Worm (Caenorhabditis elegans) whole organism, L4 larva: ENCODE measurements around the gene mboa-3.

ENCODE experiments used
- F26F4.8 ChIP-seq: fragments of 200-800 bp; sonication (Bioruptor generic); conservative IDR thresholded peaks from 2 replicates; pipeline ENCODE4 v1.3.6; 2022; ENCODE audit warnings: missing genetic modification characterization, missing compliant biosample characterization
- F37D6.2 ChIP-seq: sonication (generic microtip); optimal IDR thresholded peaks from 2 replicates; lab custom pipeline; 2016; ENCODE audit warnings: mild to moderate bottlenecking, missing genetic modification characterization, missing compliant biosample characterization
- R02D3.7 ChIP-seq: fragments of 150-350 bp; sonication (generic microtip); optimal IDR thresholded peaks from 3 replicates; lab custom pipeline; 2014; ENCODE audit warnings: missing biosample characterization, missing genetic modification characterization
- T20F7.1 ChIP-seq: fragments of 200-800 bp; sonication (Bioruptor generic); optimal IDR thresholded peaks from 2 replicates; lab custom pipeline; 2018; ENCODE audit warnings: mild to moderate bottlenecking, missing genetic modification characterization, missing compliant biosample characterization
- T26A8.4 ChIP-seq: fragments of 200-800 bp; sonication (Bioruptor generic); IDR thresholded peaks from 2 replicates; pipeline ENCODE4 v1.3.6; 2022; ENCODE audit warnings: missing genetic modification characterization, missing compliant biosample characterization
- Y48G9A.11 ChIP-seq: fragments of 200-800 bp; sonication (Bioruptor generic); IDR thresholded peaks from 2 replicates; pipeline ENCODE4 v1.3.6; 2022; ENCODE audit warnings: missing genetic modification reagents, missing genetic modification characterization, missing compliant biosample characterization
- Y75B8A.6 ChIP-seq: fragments of 200-800 bp; sonication (Bioruptor generic); IDR thresholded peaks from 2 replicates; pipeline ENCODE4 v1.3.6; 2022; ENCODE audit warnings: missing genetic modification reagents, missing genetic modification characterization, missing compliant biosample characterization
- ZK337.2 ChIP-seq: fragments of 200-800 bp; sonication (Bioruptor generic); IDR thresholded peaks from 2 replicates; pipeline ENCODE4 v1.3.6; 2022; ENCODE audit warnings: missing genetic modification reagents, missing genetic modification characterization, missing compliant biosample characterization
- arid-1 ChIP-seq: fragments of 200-800 bp; sonication (Bioruptor generic); conservative IDR thresholded peaks from 2 replicates; pipeline ENCODE4 v1.3.6; 2022; ENCODE audit warnings: missing genetic modification reagents, missing genetic modification characterization, missing compliant biosample characterization
- attf-4 ChIP-seq: sonication (generic microtip); optimal IDR thresholded peaks from 3 replicates; lab custom pipeline; 2017; ENCODE audit warnings: missing biosample characterization, missing genetic modification characterization
- ceh-20 ChIP-seq: fragments of 200-800 bp; sonication (Bioruptor generic); IDR thresholded peaks from 2 replicates; pipeline ENCODE4 v1.3.6; 2022; ENCODE audit warnings: missing genetic modification reagents, missing genetic modification characterization, missing compliant biosample characterization
- ceh-44 ChIP-seq: fragments of 200-800 bp; sonication (Bioruptor generic); IDR thresholded peaks from 2 replicates; pipeline ENCODE4 v1.3.6; 2022; ENCODE audit warnings: missing genetic modification reagents, missing genetic modification characterization, missing compliant biosample characterization
- ces-1 ChIP-seq: fragments of 150-350 bp; sonication (generic microtip); optimal IDR thresholded peaks from 4 replicates; lab custom pipeline; 2014; ENCODE audit warnings: missing biosample characterization, missing genetic modification reagents, missing genetic modification characterization
- daf-16 ChIP-seq, 3 experiments: sonication (generic microtip); optimal IDR thresholded peaks; 2 replicates each; lab custom pipeline; 2016 to 2017; ENCODE audit warnings: missing genetic modification characterization in 3 of 3, missing genetic modification reagents in 3 of 3, mild to moderate bottlenecking in 2 of 3, missing compliant biosample characterization in 2 of 3, missing biosample characterization in 1 of 3, moderate library complexity in 1 of 3
- daf-8 ChIP-seq: fragments of 200-800 bp; sonication (Bioruptor generic); IDR thresholded peaks from 2 replicates; pipeline ENCODE4 v1.3.6; 2022; ENCODE audit warnings: missing genetic modification characterization, missing compliant biosample characterization
- dmd-6 ChIP-seq: fragments of 200-800 bp; sonication (Bioruptor generic); IDR thresholded peaks from 2 replicates; pipeline ENCODE4 v1.3.6; 2022; ENCODE audit warnings: missing genetic modification reagents, missing genetic modification characterization, missing compliant biosample characterization
- dpl-1 ChIP-seq: fragments of 150-350 bp; optimal IDR thresholded peaks from 2 replicates; lab custom pipeline; 2014; ENCODE audit warnings: missing biosample characterization, missing genetic modification reagents, missing genetic modification characterization
- duxl-1 ChIP-seq: sonication (generic microtip); optimal IDR thresholded peaks from 2 replicates; lab custom pipeline; 2016; ENCODE audit warnings: mild to moderate bottlenecking, missing genetic modification characterization, moderate library complexity, missing compliant biosample characterization; ENCODE audit not compliant: poor library complexity
- dve-1 ChIP-seq: sonication (generic microtip); optimal IDR thresholded peaks from 2 replicates; lab custom pipeline; 2017; ENCODE audit warnings: antibody characterized with exemption, mild to moderate bottlenecking, missing genetic modification characterization, missing compliant biosample characterization; ENCODE audit not compliant: insufficient read depth
- egl-43 ChIP-seq: fragments of 200-800 bp; sonication (Bioruptor generic); IDR thresholded peaks from 2 replicates; pipeline ENCODE4 v1.3.6; 2022; ENCODE audit warnings: missing genetic modification reagents, missing genetic modification characterization, missing compliant biosample characterization
- hif-1 ChIP-seq, 2 experiments: sonication (generic microtip); optimal IDR thresholded peaks; 2 replicates each; lab custom pipeline; 2016 to 2017; ENCODE audit warnings: missing compliant biosample characterization in 2 of 2, missing genetic modification characterization in 2 of 2, missing genetic modification reagents in 2 of 2, missing genotype in 2 of 2, mild to moderate bottlenecking in 1 of 2
- hlh-11 ChIP-seq: fragments of 200-800 bp; sonication (Bioruptor generic); optimal IDR thresholded peaks from 2 replicates; lab custom pipeline; 2018; ENCODE audit warnings: mild to moderate bottlenecking, missing genetic modification characterization, missing compliant biosample characterization
- jun-1 ChIP-seq: fragments of 150-350 bp; optimal IDR thresholded peaks from 2 replicates; lab custom pipeline; 2014; ENCODE audit warnings: missing biosample characterization, missing genetic modification reagents, missing genetic modification characterization
- lim-7 ChIP-seq: fragments of 200-800 bp; sonication (Bioruptor generic); IDR thresholded peaks from 2 replicates; pipeline ENCODE4 v1.3.6; 2022; ENCODE audit warnings: missing genetic modification characterization, missing compliant biosample characterization
- lin-1 ChIP-seq: fragments of 200-800 bp; sonication (Bioruptor generic); IDR thresholded peaks from 2 replicates; pipeline ENCODE4 v1.3.6; 2022; ENCODE audit warnings: missing genetic modification reagents, missing genetic modification characterization, missing compliant biosample characterization
- lin-38 ChIP-seq: fragments of 200-800 bp; sonication (Bioruptor generic); IDR thresholded peaks from 2 replicates; pipeline ENCODE4 v1.3.6; 2022; ENCODE audit warnings: missing genetic modification reagents, missing genetic modification characterization, missing compliant biosample characterization
- lsy-2 ChIP-seq, 2 experiments: fragments of 150-350 bp in 1 of 2; sonication (generic microtip) in 1 of 2; optimal IDR thresholded peaks; 2 replicates each; lab custom pipeline; 2014 to 2017; ENCODE audit warnings: missing biosample characterization in 2 of 2, missing genetic modification characterization in 2 of 2
- madf-5 ChIP-seq, 2 experiments: fragments of 200-800 bp; sonication (Bioruptor generic); IDR thresholded peaks; 2 replicates each; pipeline ENCODE4 v1.3.6; 2022; ENCODE audit warnings: missing compliant biosample characterization in 2 of 2, missing genetic modification characterization in 2 of 2
- mdl-1 ChIP-seq, 2 experiments: fragments of 150-350 bp in 1 of 2; sonication (generic microtip) in 1 of 2; optimal IDR thresholded peaks; 2 replicates each; lab custom pipeline; 2014 to 2017; ENCODE audit warnings: missing biosample characterization in 2 of 2, missing genetic modification characterization in 2 of 2
- mep-1 ChIP-seq: fragments of 150-350 bp; sonication (generic microtip); optimal IDR thresholded peaks from 3 replicates; lab custom pipeline; 2014; ENCODE audit warnings: missing biosample characterization, missing genetic modification characterization
- mes-2 ChIP-seq: sonication (generic microtip); optimal IDR thresholded peaks from 2 replicates; lab custom pipeline; 2016; ENCODE audit warnings: missing genotype, mild to moderate bottlenecking, missing genetic modification characterization, missing compliant biosample characterization; ENCODE audit not compliant: poor library complexity, severe bottlenecking
- mxl-2 ChIP-seq: fragments of 200-800 bp; sonication (Bioruptor generic); conservative IDR thresholded peaks from 2 replicates; pipeline ENCODE4 v1.3.6; 2022; ENCODE audit warnings: missing genetic modification reagents, missing genetic modification characterization, missing compliant biosample characterization
- nhr-102 ChIP-seq: sonication (generic microtip); optimal IDR thresholded peaks from 2 replicates; lab custom pipeline; 2016; ENCODE audit warnings: mild to moderate bottlenecking, missing genetic modification characterization, moderate library complexity, missing compliant biosample characterization
- nhr-11 ChIP-seq: fragments of 150-350 bp; optimal IDR thresholded peaks from 2 replicates; lab custom pipeline; 2014; ENCODE audit warnings: missing biosample characterization, missing genetic modification characterization
- nhr-111 ChIP-seq: fragments of 200-800 bp; sonication (Bioruptor generic); optimal IDR thresholded peaks from 2 replicates; lab custom pipeline; 2018; ENCODE audit warnings: mild to moderate bottlenecking, missing genetic modification characterization, missing compliant biosample characterization
- nhr-25 ChIP-seq: sonication (generic microtip); optimal IDR thresholded peaks from 2 replicates; lab custom pipeline; 2017; ENCODE audit warnings: missing genetic modification characterization, mild to moderate bottlenecking, missing compliant biosample characterization, antibody characterized with exemption, moderate library complexity, borderline replicate concordance; ENCODE audit not compliant: insufficient read depth
- nhr-41 ChIP-seq: fragments of 200-800 bp; sonication (Bioruptor generic); IDR thresholded peaks from 2 replicates; pipeline ENCODE4 v1.3.6; 2022; ENCODE audit warnings: missing genetic modification reagents, missing genetic modification characterization, missing compliant biosample characterization
- nhr-42 ChIP-seq: fragments of 200-800 bp; sonication (Bioruptor generic); IDR thresholded peaks from 2 replicates; pipeline ENCODE4 v1.3.6; 2022; ENCODE audit warnings: missing genetic modification characterization, missing compliant biosample characterization
- nhr-76 ChIP-seq: fragments of 150-350 bp; optimal IDR thresholded peaks from 2 replicates; lab custom pipeline; 2014; ENCODE audit warnings: missing biosample characterization, missing genetic modification characterization
- php-3 ChIP-seq: fragments of 200-800 bp; sonication (Bioruptor generic); IDR thresholded peaks from 2 replicates; pipeline ENCODE4 v1.3.6; 2022; ENCODE audit warnings: missing genetic modification reagents, missing genetic modification characterization, missing compliant biosample characterization
- skn-1 ChIP-seq: fragments of 150-350 bp; optimal IDR thresholded peaks from 2 replicates; lab custom pipeline; 2014; ENCODE audit warnings: missing biosample characterization, missing genetic modification characterization
- spr-1 ChIP-seq: sonication (generic microtip); optimal IDR thresholded peaks from 2 replicates; lab custom pipeline; 2016; ENCODE audit warnings: mild to moderate bottlenecking, missing genetic modification characterization, missing compliant biosample characterization
- spr-3 ChIP-seq: fragments of 200-800 bp; sonication (Bioruptor generic); optimal IDR thresholded peaks from 2 replicates; lab custom pipeline; 2018; ENCODE audit warnings: mild to moderate bottlenecking, missing genetic modification characterization, missing compliant biosample characterization
- unc-130 ChIP-seq: sonication (generic microtip); optimal IDR thresholded peaks from 2 replicates; lab custom pipeline; 2016; ENCODE audit warnings: missing genetic modification reagents, missing genetic modification characterization, missing compliant biosample characterization
- vab-7 ChIP-seq: fragments of 200-800 bp; sonication (Bioruptor generic); IDR thresholded peaks from 2 replicates; pipeline ENCODE4 v1.3.6; 2022; ENCODE audit warnings: missing genetic modification reagents, missing genetic modification characterization, missing compliant biosample characterization
- zag-1 ChIP-seq: fragments of 150-350 bp; optimal IDR thresholded peaks from 2 replicates; lab custom pipeline; 2014; ENCODE audit warnings: missing biosample characterization, missing genetic modification characterization
- zip-2 ChIP-seq: fragments of 150-350 bp; optimal IDR thresholded peaks from 2 replicates; lab custom pipeline; 2014; ENCODE audit warnings: missing biosample characterization, missing genetic modification characterization
- ztf-11 ChIP-seq: fragments of 150-350 bp; optimal IDR thresholded peaks from 2 replicates; lab custom pipeline; 2014; ENCODE audit warnings: missing biosample characterization, missing genetic modification characterization

Gene mboa-3

ce11 chrX:5485284-5485927, 37.2 kb downstream of the mboa-3 start:
- TF ChIP-seq ceh-44 (GFP tag; lab: Robert Waterston, UW) (peak; percentile 2; the same call in 1 of the 2 replicates), madf-5 (GFP tag; IDR thresholded peaks at IDR 0.05; lab: Robert Waterston, UW) (no peak), egl-43 (GFP tag; lab: Robert Waterston, UW) (peak; percentile 56; the same call in 1 of the 2 replicates), Y48G9A.11 (GFP tag; lab: Robert Waterston, UW) (no peak), lim-7 (GFP tag; lab: Robert Waterston, UW) (peak; percentile 59), nhr-11 (tag; lab: Kevin White, UChicago) (no peak), spr-1 (tag; lab: Kevin White, UChicago) (no peak), nhr-76 (tag; lab: Kevin White, UChicago) (no peak), mep-1 (peak; percentile 50), attf-4 (tag; lab: Kevin White, UChicago) (no peak), F37D6.2 (tag; lab: Kevin White, UChicago) (peak; percentile 16), R02D3.7 (tag; lab: Kevin White, UChicago) (no peak), daf-16 (GFP tag; optimal IDR thresholded peaks at IDR 0.05; lab: Kevin White, UChicago) (peak in 1 of 2 experiments; percentile 52), daf-16 (tag; optimal IDR thresholded peaks at IDR 0.05; lab: Kevin White, UChicago) (peak; percentile 21), daf-8 (no peak; the same call in 1 of the 2 replicates), T20F7.1 (GFP tag; lab: Kevin White, UChicago) (peak; percentile 26), skn-1 (tag; lab: Kevin White, UChicago) (no peak), nhr-25 (tag; lab: Kevin White, UChicago) (no peak), ZK337.2 (GFP tag; lab: Robert Waterston, UW) (no peak), ceh-20 (GFP tag; lab: Robert Waterston, UW) (no peak), vab-7 (GFP tag; lab: Robert Waterston, UW) (0 out of 2 replicates have a peak, but pooled peaks have one; percentile 36), lsy-2 (tag; optimal IDR thresholded peaks at IDR 0.05; lab: Kevin White, UChicago) (peak in 1 of 2 experiments; percentile 2), zag-1 (no peak), F26F4.8 (no peak), mes-2 (tag; lab: Kevin White, UChicago) (peak; percentile 57), spr-3 (GFP tag; lab: Kevin White, UChicago) (no peak), nhr-111 (GFP tag; lab: Kevin White, UChicago) (no peak), mdl-1 (tag; optimal IDR thresholded peaks at IDR 0.05; lab: Kevin White, UChicago) (peak in 1 of 2 experiments; percentile 10), jun-1 (tag; lab: Kevin White, UChicago) (no peak), lin-1 (GFP tag; lab: Robert Waterston, UW) (no peak; the same call in 1 of the 2 replicates), php-3 (GFP tag; lab: Robert Waterston, UW) (no peak), nhr-102 (tag; lab: Kevin White, UChicago) (peak; percentile 17), lin-38 (GFP tag; lab: Robert Waterston, UW) (peak; percentile 59), hif-1 (tag; optimal IDR thresholded peaks at IDR 0.05; lab: Kevin White, UChicago) (no peak), unc-130 (GFP tag; lab: Kevin White, UChicago) (no peak), zip-2 (tag; lab: Kevin White, UChicago) (no peak), dmd-6 (no peak), hlh-11 (tag; lab: Kevin White, UChicago) (no peak), arid-1 (GFP tag; lab: Robert Waterston, UW) (0 out of 2 replicates have a peak, but pooled peaks have one; percentile 14), nhr-41 (peak; percentile 10; the same call in 1 of the 2 replicates), ztf-11 (no peak), T26A8.4 (no peak), Y75B8A.6 (no peak), dve-1 (tag; lab: Kevin White, UChicago) (peak; percentile 3), duxl-1 (tag; lab: Kevin White, UChicago) (peak; percentile 29), dpl-1 (GFP tag; lab: Kevin White, UChicago) (no peak), nhr-42 (GFP tag; lab: Robert Waterston, UW) (0 out of 2 replicates have a peak, but pooled peaks have one; percentile 9), ces-1 (GFP tag; lab: Kevin White, UChicago) (no peak), mxl-2 (no peak)
